Fruit fly (Drosophila melanogaster) whole organism, embryonic: ENCODE measurements around the gene ple.
A peak's percentile ranks its signal among the peaks of the same experiment; 100 is the strongest.

Source experiments
- Abd-B ChIP-seq: fragments of 200-800 bp; sonication (Bioruptor generic); optimal IDR thresholded peaks from 2 replicates; lab custom pipeline; 2018; ENCODE audit warnings: missing biosample characterization, mild to moderate bottlenecking, missing genetic modification characterization, moderate library complexity
- Aef1 ChIP-seq: fragments of 200-800 bp; sonication (Bioruptor generic); IDR thresholded peaks from 3 replicates; pipeline ENCODE4 v1.3.6; 2022; ENCODE audit warnings: missing biosample characterization, missing genetic modification characterization
- Asciz ChIP-seq: fragments of 200-800 bp; sonication (Bioruptor generic); optimal IDR thresholded peaks from 2 replicates; lab custom pipeline; 2017; ENCODE audit warnings: missing biosample characterization, mild to moderate bottlenecking, missing genetic modification characterization, missing genetic modification reagents
- CG10543 ChIP-seq: fragments of 200-800 bp; sonication (Bioruptor generic); optimal IDR thresholded peaks from 3 replicates; lab custom pipeline; 2017; ENCODE audit warnings: missing biosample characterization, mild to moderate bottlenecking, missing genetic modification characterization, moderate library complexity
- CG11247 ChIP-seq: fragments of 200-800 bp; sonication (Bioruptor generic); IDR thresholded peaks from 2 replicates; pipeline ENCODE4 v1.3.6; 2022; ENCODE audit warnings: missing biosample characterization, missing genetic modification characterization
- CG12769 ChIP-seq: fragments of 200-800 bp; sonication (Bioruptor generic); optimal IDR thresholded peaks from 2 replicates; lab custom pipeline; 2019; ENCODE audit warnings: missing biosample characterization, mild to moderate bottlenecking, missing genetic modification characterization, moderate library complexity
- CG14050 ChIP-seq: fragments of 200-800 bp; sonication (Bioruptor generic); IDR thresholded peaks from 3 replicates; pipeline ENCODE4 v1.3.6; 2022; ENCODE audit warnings: missing biosample characterization, missing genetic modification characterization
- CG14710 ChIP-seq: fragments of 200-800 bp; sonication (Bioruptor generic); optimal IDR thresholded peaks from 3 replicates; lab custom pipeline; 2019; ENCODE audit warnings: missing biosample characterization, mild to moderate bottlenecking, missing genetic modification characterization, moderate library complexity
- CG15514 ChIP-seq: fragments of 200-800 bp; sonication (Bioruptor generic); optimal IDR thresholded peaks from 3 replicates; lab custom pipeline; 2017; ENCODE audit warnings: missing biosample characterization, missing genetic modification characterization, mild to moderate bottlenecking, moderate library complexity, missing genetic modification reagents
- CG15601 ChIP-seq: fragments of 200-800 bp; sonication (Bioruptor generic); optimal IDR thresholded peaks from 3 replicates; lab custom pipeline; 2019; ENCODE audit warnings: missing biosample characterization, mild to moderate bottlenecking, missing genetic modification characterization, moderate library complexity
- CG1647 ChIP-seq: fragments of 200-800 bp; sonication (Bioruptor generic); optimal IDR thresholded peaks from 3 replicates; lab custom pipeline; 2016; ENCODE audit warnings: missing biosample characterization, missing genetic modification characterization
- CG16813 ChIP-seq: fragments of 200-800 bp; sonication (Bioruptor generic); IDR thresholded peaks from 3 replicates; pipeline ENCODE4 v1.3.6; 2022; ENCODE audit warnings: missing biosample characterization, missing genetic modification characterization; ENCODE audit not compliant: partially characterized antibody
- CG18619 ChIP-seq: fragments of 200-800 bp; sonication (Bioruptor generic); optimal IDR thresholded peaks from 3 replicates; lab custom pipeline; 2017; ENCODE audit warnings: missing biosample characterization, mild to moderate bottlenecking, missing genetic modification characterization
- CG2129 ChIP-seq: fragments of 200-800 bp; sonication (Bioruptor generic); IDR thresholded peaks from 2 replicates; pipeline ENCODE4 v1.3.6; 2022; ENCODE audit warnings: missing biosample characterization, missing genetic modification characterization; ENCODE audit not compliant: partially characterized antibody
- CG2199 ChIP-seq: fragments of 200-800 bp; sonication (Bioruptor generic); IDR thresholded peaks from 3 replicates; pipeline ENCODE4 v1.3.6; 2022; ENCODE audit warnings: missing biosample characterization, missing genetic modification characterization
- CG4424 ChIP-seq: fragments of 200-800 bp; sonication (Bioruptor generic); optimal IDR thresholded peaks from 3 replicates; lab custom pipeline; 2016; ENCODE audit warnings: missing biosample characterization, missing genetic modification characterization
- CG6272 ChIP-seq: fragments of 200-800 bp; sonication (Bioruptor generic); IDR thresholded peaks from 2 replicates; pipeline ENCODE4 v1.3.6; 2022; ENCODE audit warnings: missing biosample characterization, missing genetic modification characterization
- CG8388 ChIP-seq: fragments of 200-800 bp; sonication (Bioruptor generic); optimal IDR thresholded peaks from 2 replicates; lab custom pipeline; 2019; ENCODE audit warnings: missing biosample characterization, mild to moderate bottlenecking, missing genetic modification characterization, moderate library complexity
- CrebB ChIP-seq: fragments of 200-800 bp; sonication (Bioruptor generic); optimal IDR thresholded peaks from 3 replicates; lab custom pipeline; 2018; ENCODE audit warnings: missing biosample characterization, mild to moderate bottlenecking, missing genetic modification characterization
- D19B ChIP-seq: fragments of 200-800 bp; sonication (Bioruptor generic); optimal IDR thresholded peaks from 2 replicates; lab custom pipeline; 2017; ENCODE audit warnings: missing biosample characterization, mild to moderate bottlenecking, missing genetic modification characterization
- Dbx ChIP-seq: fragments of 200-800 bp; sonication (Bioruptor generic); IDR thresholded peaks from 3 replicates; pipeline ENCODE4 v1.3.6; 2022; ENCODE audit warnings: missing biosample characterization, missing genetic modification characterization
- Dip3 ChIP-seq: fragments of 200-800 bp; sonication (Bioruptor generic); optimal IDR thresholded peaks from 3 replicates; lab custom pipeline; 2016; ENCODE audit warnings: missing biosample characterization, missing genetic modification characterization
- Fer2 ChIP-seq: fragments of 200-800 bp; sonication (Bioruptor generic); optimal IDR thresholded peaks from 2 replicates; lab custom pipeline; 2018; ENCODE audit warnings: missing biosample characterization, mild to moderate bottlenecking, missing genetic modification characterization, moderate library complexity
- Gug ChIP-seq: fragments of 200-800 bp; sonication (Bioruptor generic); IDR thresholded peaks from 4 replicates; pipeline ENCODE4 v1.3.6; 2022; ENCODE audit warnings: missing biosample characterization, missing genetic modification characterization
- Hmr ChIP-seq: fragments of 200-800 bp; sonication (Bioruptor generic); optimal IDR thresholded peaks from 3 replicates; lab custom pipeline; 2017; ENCODE audit warnings: mild to moderate bottlenecking, missing biosample characterization, missing genetic modification reagents, missing genetic modification characterization
- Hsf ChIP-seq: fragments of 200-800 bp; sonication (Bioruptor generic); optimal IDR thresholded peaks from 3 replicates; lab custom pipeline; 2016; ENCODE audit warnings: missing biosample characterization, missing genetic modification characterization
- MESR4 ChIP-seq: fragments of 200-800 bp; sonication (Bioruptor generic); optimal IDR thresholded peaks from 2 replicates; lab custom pipeline; 2018; ENCODE audit warnings: missing biosample characterization, mild to moderate bottlenecking, missing genetic modification characterization, moderate library complexity
- Meics ChIP-seq: fragments of 200-800 bp; sonication (Bioruptor generic); optimal IDR thresholded peaks from 2 replicates; lab custom pipeline; 2017; ENCODE audit warnings: missing biosample characterization, mild to moderate bottlenecking, missing genetic modification characterization
- Nf-YA ChIP-seq: fragments of 200-800 bp; sonication (Bioruptor generic); IDR thresholded peaks from 2 replicates; pipeline ENCODE4 v1.3.6; 2022; ENCODE audit warnings: missing biosample characterization, missing genetic modification characterization
- Nf-YC ChIP-seq: fragments of 200-800 bp; optimal IDR thresholded peaks from 3 replicates; lab custom pipeline; 2019; ENCODE audit warnings: missing biosample characterization, mild to moderate bottlenecking, missing genetic modification characterization, moderate library complexity
- Oli ChIP-seq: fragments of 200-800 bp; sonication (Bioruptor generic); optimal IDR thresholded peaks from 2 replicates; lab custom pipeline; 2018; ENCODE audit warnings: missing biosample characterization, mild to moderate bottlenecking, missing genetic modification characterization, moderate library complexity
- Scr ChIP-seq: fragments of 200-800 bp; sonication (Bioruptor generic); IDR thresholded peaks from 2 replicates; pipeline ENCODE4 v1.3.6; 2022; ENCODE audit warnings: missing biosample characterization, missing genetic modification characterization; ENCODE audit not compliant: partially characterized antibody
- Ssrp ChIP-seq: fragments of 200-800 bp; sonication (Bioruptor generic); optimal IDR thresholded peaks from 2 replicates; lab custom pipeline; 2018; ENCODE audit warnings: missing biosample characterization, mild to moderate bottlenecking, missing genetic modification characterization, moderate library complexity
- Xbp1 ChIP-seq: fragments of 200-800 bp; sonication (Bioruptor generic); optimal IDR thresholded peaks from 3 replicates; lab custom pipeline; 2016; ENCODE audit warnings: missing biosample characterization, mild to moderate bottlenecking, missing genetic modification characterization
- ara ChIP-seq: fragments of 200-800 bp; sonication (Bioruptor generic); IDR thresholded peaks from 2 replicates; pipeline ENCODE4 v1.3.6; 2022; ENCODE audit warnings: missing biosample characterization, missing genetic modification characterization
- chn ChIP-seq: fragments of 200-800 bp; sonication (Bioruptor generic); optimal IDR thresholded peaks from 2 replicates; lab custom pipeline; 2016; ENCODE audit warnings: missing biosample characterization, missing genetic modification characterization
- dan ChIP-seq: fragments of 200-800 bp; sonication (Bioruptor generic); IDR thresholded peaks from 2 replicates; pipeline ENCODE4 v1.3.6; 2022; ENCODE audit warnings: missing biosample characterization, missing genetic modification characterization
- dysf ChIP-seq: fragments of 200-800 bp; sonication (Bioruptor generic); IDR thresholded peaks from 3 replicates; pipeline ENCODE4 v1.3.6; 2022; ENCODE audit warnings: missing biosample characterization, missing genetic modification characterization
- fd3F ChIP-seq: fragments of 200-800 bp; sonication (Bioruptor generic); optimal IDR thresholded peaks from 2 replicates; lab custom pipeline; 2018; ENCODE audit warnings: missing biosample characterization, mild to moderate bottlenecking, missing genetic modification characterization, moderate library complexity
- gro ChIP-seq: fragments of 200-800 bp; sonication (Bioruptor generic); optimal IDR thresholded peaks from 2 replicates; lab custom pipeline; 2016; ENCODE audit warnings: missing biosample characterization, missing genetic modification characterization
- inv ChIP-seq: fragments of 200-800 bp; sonication (Bioruptor generic); IDR thresholded peaks from 2 replicates; pipeline ENCODE4 v1.3.6; 2022; ENCODE audit warnings: missing biosample characterization, missing genetic modification characterization; ENCODE audit not compliant: partially characterized antibody
- luna ChIP-seq: fragments of 200-800 bp; sonication (Bioruptor generic); optimal IDR thresholded peaks from 2 replicates; lab custom pipeline; 2016; ENCODE audit warnings: missing biosample characterization, missing genetic modification characterization
- mld ChIP-seq: fragments of 200-800 bp; sonication (Bioruptor generic); IDR thresholded peaks from 3 replicates; pipeline ENCODE4 v1.3.6; 2022; ENCODE audit warnings: missing biosample characterization, missing genetic modification characterization; ENCODE audit not compliant: partially characterized antibody
- nmo ChIP-seq: fragments of 200-800 bp; sonication (Bioruptor generic); optimal IDR thresholded peaks from 2 replicates; lab custom pipeline; 2018; ENCODE audit warnings: missing biosample characterization, mild to moderate bottlenecking, missing genetic modification characterization, moderate library complexity
- oc ChIP-seq: fragments of 200-800 bp; sonication (Bioruptor generic); optimal IDR thresholded peaks from 2 replicates; lab custom pipeline; 2018; ENCODE audit warnings: missing biosample characterization, mild to moderate bottlenecking, missing genetic modification characterization, moderate library complexity
- pho ChIP-seq: fragments of 200-800 bp; sonication (Bioruptor generic); optimal IDR thresholded peaks from 2 replicates; lab custom pipeline; 2016; ENCODE audit warnings: missing biosample characterization, missing genetic modification characterization
- sens ChIP-seq: fragments of 200-800 bp; sonication (Bioruptor generic); peaks from one replicate; lab custom pipeline; 2016; ENCODE audit warnings: missing biosample characterization, missing genetic modification characterization
- slbo ChIP-seq: fragments of 200-800 bp; sonication (Bioruptor generic); IDR thresholded peaks from 2 replicates; pipeline ENCODE4 v1.3.6; 2022; ENCODE audit warnings: missing biosample characterization, missing genetic modification characterization
- wdn ChIP-seq: fragments of 200-800 bp; sonication (Bioruptor generic); IDR thresholded peaks from 2 replicates; pipeline ENCODE4 v1.3.6; 2022; ENCODE audit warnings: missing biosample characterization, missing genetic modification characterization
- zfh1 ChIP-seq: fragments of 200-800 bp; sonication (Bioruptor generic); IDR thresholded peaks from 3 replicates; pipeline ENCODE4 v1.3.6; 2022; ENCODE audit warnings: missing biosample characterization, missing genetic modification characterization

ple gene

dm6 chr3L:6742974-6743345 is 23.6 kb upstream of the ple start, which contains the start of gene dikar (continued):
- TF ChIP-seq CG8388 (GFP tag; lab: Kevin White, UChicago) (peak; percentile 25), wdn (GFP tag; lab: Robert Waterston, UW) (peak; percentile 56; the same call in 1 of the 2 replicates), Hsf (GFP tag; lab: Kevin White, UChicago) (peak; percentile 43), CG4424 (GFP tag; lab: Kevin White, UChicago) (peak; percentile 31), mld (peak; percentile 56; the same call in 1 of the 3 replicates), CG14710 (tag; lab: Kevin White, UChicago) (peak; percentile 48), chn (peak; percentile 43), Ssrp (tag; lab: Kevin White, UChicago) (peak; percentile 26), CrebB (tag; lab: Kevin White, UChicago) (no peak), fd3F (peak; percentile 23), pho (GFP tag; lab: Kevin White, UChicago) (peak; percentile 53), sens (peak; percentile 65), Hmr (GFP tag; lab: Kevin White, UChicago) (peak; percentile 62), CG12769 (no peak), CG1647 (GFP tag; lab: Kevin White, UChicago) (peak; percentile 18), ara (GFP tag; lab: Robert Waterston, UW) (peak; percentile 50; the same call in 1 of the 2 replicates), Aef1 (peak; percentile 69), inv (GFP tag; lab: Robert Waterston, UW) (peak; percentile 86), Gug (peak; percentile 88), Dbx (GFP tag; lab: Robert Waterston, UW) (peak; percentile 54; the same call in 2 of the 3 replicates), dan (GFP tag; lab: Robert Waterston, UW) (no peak), MESR4 (GFP tag; lab: Kevin White, UChicago) (peak; percentile 94), CG2129 (GFP tag; lab: Robert Waterston, UW) (peak; percentile 62), CG10543 (GFP tag; lab: Kevin White, UChicago) (peak; percentile 31), CG6272 (GFP tag; lab: Robert Waterston, UW) (peak; percentile 87), CG11247 (GFP tag; lab: Robert Waterston, UW) (peak; percentile 75), zfh1 (GFP tag; lab: Robert Waterston, UW) (peak; percentile 77), Xbp1 (GFP tag; lab: Kevin White, UChicago) (peak; percentile 65), nmo (GFP tag; lab: Kevin White, UChicago) (peak; percentile 66), oc (tag; lab: Kevin White, UChicago) (no peak), Nf-YA (GFP tag; lab: Robert Waterston, UW) (0 out of 2 replicates have a peak, but pooled peaks have one; percentile 13), Dip3 (GFP tag; lab: Kevin White, UChicago) (peak; percentile 52), Nf-YC (tag; lab: Kevin White, UChicago) (no peak), Meics (GFP tag; lab: Kevin White, UChicago) (peak; percentile 51), D19B (GFP tag; lab: Kevin White, UChicago) (no peak), gro (no peak), CG2199 (GFP tag; lab: Robert Waterston, UW) (no peak), Oli (tag; lab: Kevin White, UChicago) (no peak), luna (peak; percentile 6), CG14050 (GFP tag; lab: Robert Waterston, UW) (peak; percentile 28; the same call in 1 of the 3 replicates), slbo (peak; percentile 86), Fer2 (peak; percentile 38), CG18619 (GFP tag; lab: Kevin White, UChicago) (peak; percentile 44), Asciz (GFP tag; lab: Kevin White, UChicago) (peak; percentile 44), Abd-B (GFP tag; lab: Kevin White, UChicago) (peak; percentile 53), CG16813 (peak; percentile 89), Scr (GFP tag; lab: Robert Waterston, UW) (peak; percentile 86), CG15601 (tag; lab: Kevin White, UChicago) (no peak), dysf (GFP tag; lab: Robert Waterston, UW) (peak; percentile 44; the same call in 1 of the 3 replicates), CG15514 (peak; percentile 26)
